Worm (Caenorhabditis elegans): ENCODE measurements around the gene degt-1.

degt-1 gene

ce11 chrV:10516702-10517101 lies 23.4 kb upstream of the degt-1 start:
- TF ChIP-seq lin-39 (tag; optimal IDR thresholded peaks at IDR 0.05) (no peak), fkh-10 (GFP tag; optimal IDR thresholded peaks at IDR 0.05) (peak; percentile 53)

ce11 chrV:10525902-10526301 lies 14.2 kb upstream of the degt-1 start, which contains the start of the genes C35A5.8 and hda-11:
TSS of gene C35A5.8 (minus strand) at chrV:10525908.
TSS of gene hda-11 (plus strand) at chrV:10526184.
- no peak for TF ChIP-seq nhr-76 (tag; optimal IDR thresholded peaks at IDR 0.05)
- no peak for TF ChIP-seq fkh-2 (tag; optimal IDR thresholded peaks at IDR 0.05)
- TF ChIP-seq ZK546.5 (tag; optimal IDR thresholded peaks at IDR 0.05) = no peak
- peak; percentile 63 for TF ChIP-seq nhr-23 (tag; optimal IDR thresholded peaks at IDR 0.05)
- TF ChIP-seq snpc-4 (tag; optimal IDR thresholded peaks at IDR 0.05) = peak; percentile 35
- TF ChIP-seq fkh-10 (GFP tag; optimal IDR thresholded peaks at IDR 0.05) = no peak
- TF ChIP-seq unc-62 (GFP tag; optimal IDR thresholded peaks at IDR 0.05) = no peak
- TF ChIP-seq elt-3 (tag; optimal IDR thresholded peaks at IDR 0.05) = no peak
- peak; percentile 4 for TF ChIP-seq pqm-1 (tag; optimal IDR thresholded peaks at IDR 0.05)
- TF ChIP-seq R02D3.7 (tag; optimal IDR thresholded peaks at IDR 0.05) = no peak
- peak; percentile 45 for TF ChIP-seq elt-2 (tag; optimal IDR thresholded peaks at IDR 0.05)
- TF ChIP-seq lin-15B (tag; optimal IDR thresholded peaks at IDR 0.05) = peak; percentile 63
- peak; percentile 34 for TF ChIP-seq hmg-11 (tag; optimal IDR thresholded peaks at IDR 0.05)
- TF ChIP-seq sea-2 (GFP tag; optimal IDR thresholded peaks at IDR 0.05) = no peak
- no peak for TF ChIP-seq ceh-82 (tag; optimal IDR thresholded peaks at IDR 0.05)
- no peak for TF ChIP-seq lin-39 (tag; optimal IDR thresholded peaks at IDR 0.05)
- TF ChIP-seq nhr-25 (tag; optimal IDR thresholded peaks at IDR 0.05) = peak; percentile 52
- TF ChIP-seq nhr-43 (tag; optimal IDR thresholded peaks at IDR 0.05; ENCODE audit: poor library complexity, severe bottlenecking) = peak; percentile 93
- TF ChIP-seq lsy-12 (tag; optimal IDR thresholded peaks at IDR 0.05) = peak; percentile 19
- TF ChIP-seq aly-2 (tag; optimal IDR thresholded peaks at IDR 0.05) = no peak
- TF ChIP-seq nfya-1 (tag; optimal IDR thresholded peaks at IDR 0.05; ENCODE audit: insufficient read depth) = peak; percentile 58
- no peak for TF ChIP-seq pha-4 (tag; optimal IDR thresholded peaks at IDR 0.05)
- TF ChIP-seq egl-27 (tag; optimal IDR thresholded peaks at IDR 0.05) = no peak
- no peak for TF ChIP-seq jun-1 (tag; optimal IDR thresholded peaks at IDR 0.05)
- no peak for TF ChIP-seq eor-1 (tag; optimal IDR thresholded peaks at IDR 0.05)
- peak; percentile 48 for TF ChIP-seq skn-1 (tag; optimal IDR thresholded peaks at IDR 0.05)
- TF ChIP-seq nhr-237 (tag; optimal IDR thresholded peaks at IDR 0.05) = no peak
- TF ChIP-seq mml-1 (tag; optimal IDR thresholded peaks at IDR 0.05) = no peak
- no peak for TF ChIP-seq fos-1 (tag; optimal IDR thresholded peaks at IDR 0.05)
- TF ChIP-seq nhr-28 (tag; optimal IDR thresholded peaks at IDR 0.05) = no peak

DNA sequence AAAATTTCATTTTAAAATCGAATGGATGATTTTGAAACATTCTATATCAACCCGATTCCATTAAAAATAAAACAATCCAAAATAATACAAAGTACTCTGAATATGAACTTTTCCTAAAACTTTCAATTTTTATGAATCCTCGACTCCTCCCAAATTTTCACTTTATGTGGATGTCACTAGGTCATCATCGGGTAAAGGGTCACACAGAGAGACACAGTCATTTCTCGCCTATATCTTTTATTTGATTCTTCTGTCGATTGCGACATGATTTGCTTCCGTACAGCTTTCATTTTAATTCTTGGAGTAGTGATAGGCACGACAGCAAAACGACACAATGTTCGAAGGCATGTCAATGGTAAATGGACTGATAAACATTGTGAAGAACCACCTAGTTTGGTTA lies 11.6 kb upstream of the degt-1 start, which contains the start of gene F25D1.3:
TSS of gene F25D1.3 (plus strand) at position 225 of the 400 bp plus-strand sequence.
- no peak for TF ChIP-seq fkh-2 (tag; optimal IDR thresholded peaks at IDR 0.05)
- peak; percentile 15 for TF ChIP-seq nhr-23 (tag; optimal IDR thresholded peaks at IDR 0.05)

DNA sequence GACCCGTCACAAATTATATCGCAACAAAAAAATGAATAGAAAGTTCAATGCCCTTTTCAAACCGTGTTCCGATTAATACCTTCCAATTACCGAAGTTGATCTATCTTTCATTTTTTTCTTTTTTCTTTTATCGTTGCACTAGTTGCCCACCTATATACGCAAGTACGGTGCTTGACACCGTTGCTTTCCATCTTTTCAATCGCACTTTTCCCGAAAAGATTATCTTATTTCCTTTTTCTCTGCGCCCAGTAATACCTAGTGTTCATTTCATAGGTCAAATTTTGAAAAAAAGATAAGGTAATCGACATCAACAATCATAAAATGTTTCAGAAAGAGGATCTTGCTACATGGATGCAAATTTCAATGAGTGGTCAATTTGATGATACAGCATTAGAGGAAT lies 10.5 kb upstream of the degt-1 start:
- TF ChIP-seq ZK546.5 (tag; optimal IDR thresholded peaks at IDR 0.05) = no peak
- peak; percentile 2 for TF ChIP-seq elt-1 (tag; optimal IDR thresholded peaks at IDR 0.05)
- TF ChIP-seq nhr-23 (tag; optimal IDR thresholded peaks at IDR 0.05) = peak; percentile 76
- TF ChIP-seq fkh-2 (tag; optimal IDR thresholded peaks at IDR 0.05) = no peak
- TF ChIP-seq pha-4 (tag; optimal IDR thresholded peaks at IDR 0.05) = no peak

- TF ChIP-seq nhr-237 (tag; optimal IDR thresholded peaks at IDR 0.05) (no peak), nhr-67 (tag; optimal IDR thresholded peaks at IDR 0.05) (no peak), lin-39 (tag; optimal IDR thresholded peaks at IDR 0.05) (no peak)
Measured at ce11 chrV:10532725-10533124, 7.4 kb upstream of the degt-1 start, which contains the start of gene txt-10. TSS of gene txt-10 (minus strand) at chrV:10532825.

ce11 chrV:10535325-10535724 lies 4.8 kb upstream of the degt-1 start:
- TF ChIP-seq nhr-77 (tag; optimal IDR thresholded peaks at IDR 0.05) (no peak), ama-1 (optimal IDR thresholded peaks at IDR 0.05) (peak; percentile 3), pqm-1 (tag; optimal IDR thresholded peaks at IDR 0.05) (peak; percentile 66), lin-15B (tag; optimal IDR thresholded peaks at IDR 0.05) (no peak), pha-4 (tag; optimal IDR thresholded peaks at IDR 0.05) (peak; percentile 49), nhr-11 (tag; optimal IDR thresholded peaks at IDR 0.05) (no peak), elt-2 (tag; optimal IDR thresholded peaks at IDR 0.05) (peak; percentile 35), nfya-1 (tag; optimal IDR thresholded peaks at IDR 0.05; ENCODE audit: insufficient read depth) (peak; percentile 9)
